Fruit fly (Drosophila melanogaster): ENCODE data around the gene CG32263.

- TF ChIP-seq Sin3A (optimal IDR thresholded peaks at IDR 0.05) = no peak
- no peak for TF ChIP-seq insv (optimal IDR thresholded peaks at IDR 0.05)
- TF ChIP-seq psq (optimal IDR thresholded peaks at IDR 0.05) = no peak
- no peak for TF ChIP-seq Myc (optimal IDR thresholded peaks at IDR 0.05)
- no peak for TF ChIP-seq ttk (optimal IDR thresholded peaks at IDR 0.05)
- no peak for TF ChIP-seq h (optimal IDR thresholded peaks at IDR 0.05)
Observed at dm6 chr3L:3809943-3810342, 971 bp downstream of the CG32263 start, which contains the start of gene CG32262.
